Worm (Caenorhabditis elegans): Measurements from ENCODE around the gene F35E8.9.

DNA sequence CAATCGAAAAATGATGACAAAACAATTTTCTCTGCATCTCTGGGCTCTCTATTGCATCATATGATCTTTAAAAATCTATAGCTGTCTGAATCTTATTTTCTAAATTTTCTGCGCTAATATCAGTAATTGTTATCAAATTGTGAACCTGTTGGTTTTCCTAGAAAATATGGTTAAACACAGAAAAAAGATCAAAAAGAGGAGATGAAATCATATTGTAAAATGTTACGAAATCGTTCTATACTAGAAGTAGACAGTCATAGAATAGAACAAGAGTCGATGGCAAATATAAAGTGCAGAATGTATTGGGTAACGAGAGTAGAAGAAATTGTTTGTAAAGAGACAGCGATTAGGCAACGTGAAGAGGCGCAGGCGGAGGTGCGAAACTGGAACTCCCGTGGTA, 36.7 kb downstream of the F35E8.9 start:
- TF ChIP-seq nfya-2 (GFP tag; IDR thresholded peaks at IDR 0.05) = no peak
- no peak for TF ChIP-seq nhr-179 (tag; optimal IDR thresholded peaks at IDR 0.05)
- TF ChIP-seq rcor-1 (GFP tag; IDR thresholded peaks at IDR 0.05) = no peak
- TF ChIP-seq Y95B8A.8 (GFP tag; IDR thresholded peaks at IDR 0.05) = no peak
- TF ChIP-seq him-1 (tag; optimal IDR thresholded peaks at IDR 0.05) = no peak
- TF ChIP-seq madf-8 (GFP tag; conservative IDR thresholded peaks at IDR 0.05) = no peak
- no peak for TF ChIP-seq ztf-26 (tag; optimal IDR thresholded peaks at IDR 0.05)
- TF ChIP-seq ztf-28 (GFP tag; IDR thresholded peaks at IDR 0.05) = no peak
- no peak for TF ChIP-seq unc-62 (GFP tag; optimal IDR thresholded peaks at IDR 0.05)
- TF ChIP-seq attf-6 (GFP tag; IDR thresholded peaks at IDR 0.05) = no peak
- TF ChIP-seq pha-4 (tag; optimal IDR thresholded peaks at IDR 0.05) = peak; percentile 52

Measured in whole organism, young adult.